Worm (Caenorhabditis elegans) whole organism, L1 larva: ENCODE data around the gene fbxb-37.

Experiments
- jun-1 ChIP-seq: fragments of 150-350 bp; optimal IDR thresholded peaks from 2 replicates; lab custom pipeline; 2014; ENCODE audit warnings: missing biosample characterization, missing genetic modification reagents, missing genetic modification characterization
- mab-9 ChIP-seq: fragments of 200-800 bp; sonication (Bioruptor generic); IDR thresholded peaks from 2 replicates; pipeline ENCODE4 v1.3.6; 2022; ENCODE audit warnings: missing genetic modification reagents, missing genetic modification characterization, missing compliant biosample characterization
- nhr-28 ChIP-seq: fragments of 150-350 bp; optimal IDR thresholded peaks from 2 replicates; lab custom pipeline; 2014; ENCODE audit warnings: missing biosample characterization, missing genetic modification characterization

DNA sequence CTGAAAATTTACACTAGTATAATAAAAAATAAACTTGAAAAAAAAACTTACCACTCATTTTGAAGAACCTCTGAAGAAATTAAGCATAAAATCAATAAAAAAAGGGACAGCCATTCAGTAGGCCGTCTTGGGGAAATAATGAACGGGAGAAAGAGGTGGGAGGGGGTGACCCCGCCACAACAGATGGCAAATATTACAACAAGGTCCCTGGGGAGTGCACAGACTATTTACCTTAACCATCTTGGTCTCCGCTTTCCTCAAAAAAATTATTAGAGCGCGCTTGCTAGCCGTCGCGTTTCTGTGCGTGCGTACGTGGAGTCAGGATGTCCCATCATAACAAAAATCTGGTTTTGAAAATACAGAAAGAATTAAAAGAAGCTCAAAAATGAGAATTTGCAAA is 1.7 kb downstream of the fbxb-37 start, which contains the start of gene T16A1.10:
- TF ChIP-seq jun-1 (tag; lab: Kevin White, UChicago) (no peak), nhr-28 (no peak), mab-9 (no peak)
